Fruit fly (Drosophila melanogaster) whole organism, embryonic: ENCODE results near the gene Obp99d.
A peak's percentile ranks its signal among the peaks of the same experiment; 100 is the strongest.

Experiments
- ATbp ChIP-seq: fragments of 200-800 bp; sonication (Bioruptor generic); optimal IDR thresholded peaks from 2 replicates; lab custom pipeline; 2017; ENCODE audit warnings: missing biosample characterization, mild to moderate bottlenecking, missing genetic modification characterization, missing genetic modification reagents
- Adf1 ChIP-seq: fragments of 200-800 bp; sonication (Bioruptor generic); IDR thresholded peaks from 2 replicates; pipeline ENCODE4 v1.3.6; 2022; ENCODE audit warnings: missing biosample characterization, missing genetic modification characterization
- Atf6 ChIP-seq: fragments of 200-800 bp; sonication (Bioruptor generic); IDR thresholded peaks from 2 replicates; pipeline ENCODE4 v1.3.6; 2022; ENCODE audit warnings: missing biosample characterization, missing genetic modification characterization
- Blimp-1 ChIP-seq: fragments of 200-800 bp; sonication (Bioruptor generic); optimal IDR thresholded peaks from 3 replicates; lab custom pipeline; 2018; ENCODE audit warnings: missing biosample characterization, missing genetic modification characterization, mild to moderate bottlenecking, moderate library complexity, missing genetic modification reagents
- Bteb2 ChIP-seq: fragments of 200-800 bp; sonication (Bioruptor generic); optimal IDR thresholded peaks from 2 replicates; lab custom pipeline; 2016; ENCODE audit warnings: missing biosample characterization, missing genetic modification characterization
- CG10366 ChIP-seq: fragments of 200-800 bp; sonication (Bioruptor generic); IDR thresholded peaks from 2 replicates; pipeline ENCODE4 v1.3.6; 2022; ENCODE audit warnings: missing biosample characterization, missing genetic modification characterization
- CG11456 ChIP-seq: fragments of 200-800 bp; sonication (Bioruptor generic); IDR thresholded peaks from 3 replicates; pipeline ENCODE4 v1.3.6; 2022; ENCODE audit warnings: missing biosample characterization, missing genetic modification characterization
- CG11504 ChIP-seq: fragments of 200-800 bp; sonication (Bioruptor generic); optimal IDR thresholded peaks from 3 replicates; lab custom pipeline; 2019; ENCODE audit warnings: missing biosample characterization, mild to moderate bottlenecking, missing genetic modification characterization, moderate library complexity
- CG12104 ChIP-seq: fragments of 200-800 bp; sonication (Bioruptor generic); optimal IDR thresholded peaks from 3 replicates; lab custom pipeline; 2016; ENCODE audit warnings: missing biosample characterization, missing genetic modification characterization
- CG13296 ChIP-seq: fragments of 200-800 bp; sonication (Bioruptor generic); optimal IDR thresholded peaks from 3 replicates; lab custom pipeline; 2018; ENCODE audit warnings: missing biosample characterization, mild to moderate bottlenecking, missing genetic modification characterization
- CG14014 ChIP-seq: fragments of 200-800 bp; sonication (Bioruptor generic); IDR thresholded peaks from 2 replicates; pipeline ENCODE4 v1.3.6; 2022; ENCODE audit warnings: missing biosample characterization, missing genetic modification characterization
- CG14050 ChIP-seq: fragments of 200-800 bp; sonication (Bioruptor generic); IDR thresholded peaks from 3 replicates; pipeline ENCODE4 v1.3.6; 2022; ENCODE audit warnings: missing biosample characterization, missing genetic modification characterization
- CG15514 ChIP-seq: fragments of 200-800 bp; sonication (Bioruptor generic); optimal IDR thresholded peaks from 3 replicates; lab custom pipeline; 2017; ENCODE audit warnings: missing biosample characterization, missing genetic modification characterization, mild to moderate bottlenecking, moderate library complexity, missing genetic modification reagents
- CG31441 ChIP-seq: fragments of 200-800 bp; sonication (Bioruptor generic); IDR thresholded peaks from 2 replicates; pipeline ENCODE4 v1.3.6; 2022; ENCODE audit warnings: missing biosample characterization, missing genetic modification characterization
- CG34224 ChIP-seq: fragments of 200-800 bp; sonication (Bioruptor generic); IDR thresholded peaks from 3 replicates; pipeline ENCODE4 v1.3.6; 2022; ENCODE audit warnings: missing biosample characterization, missing genetic modification characterization; ENCODE audit not compliant: partially characterized antibody
- CG4424 ChIP-seq: fragments of 200-800 bp; sonication (Bioruptor generic); optimal IDR thresholded peaks from 3 replicates; lab custom pipeline; 2016; ENCODE audit warnings: missing biosample characterization, missing genetic modification characterization
- CTCF ChIP-seq: fragments of 200-800 bp; sonication (Bioruptor generic); optimal IDR thresholded peaks from 2 replicates; lab custom pipeline; 2017; ENCODE audit warnings: missing biosample characterization, mild to moderate bottlenecking, missing genetic modification characterization, moderate library complexity
- D19A ChIP-seq: fragments of 200-800 bp; optimal IDR thresholded peaks from 3 replicates; lab custom pipeline; 2019; ENCODE audit warnings: missing biosample characterization, mild to moderate bottlenecking, missing genetic modification characterization, moderate library complexity
- Deaf1 ChIP-seq: fragments of 200-800 bp; optimal IDR thresholded peaks from 3 replicates; lab custom pipeline; 2019; ENCODE audit warnings: missing biosample characterization, mild to moderate bottlenecking, missing genetic modification characterization, moderate library complexity
- Dip2 ChIP-seq: fragments of 200-800 bp; sonication (Bioruptor generic); IDR thresholded peaks from 2 replicates; pipeline ENCODE4 v1.3.6; 2022; ENCODE audit warnings: missing biosample characterization, missing genetic modification characterization
- Drgx ChIP-seq: fragments of 200-800 bp; sonication (Bioruptor generic); IDR thresholded peaks from 2 replicates; pipeline ENCODE4 v1.3.6; 2022; ENCODE audit warnings: missing biosample characterization, missing genetic modification characterization
- Hr78 ChIP-seq, 2 experiments: fragments of 200-800 bp in 1 of 2; fragments of >200 bp in 1 of 2; sonication (Bioruptor generic) in 1 of 2; optimal IDR thresholded peaks; 2 replicates each; lab custom pipeline; 2017 to 2019; ENCODE audit warnings: missing biosample characterization in 2 of 2, missing genetic modification characterization in 2 of 2, mild to moderate bottlenecking in 1 of 2, moderate library complexity in 1 of 2
- Lhr ChIP-seq: fragments of 200-800 bp; sonication (Bioruptor generic); optimal IDR thresholded peaks from 3 replicates; lab custom pipeline; 2017; ENCODE audit warnings: mild to moderate bottlenecking, missing biosample characterization, missing genetic modification reagents, missing genetic modification characterization
- Neu2 ChIP-seq: fragments of 200-800 bp; sonication (Bioruptor generic); optimal IDR thresholded peaks from 3 replicates; lab custom pipeline; 2016; ENCODE audit warnings: missing biosample characterization, missing genetic modification characterization, borderline replicate concordance
- Nf-YA ChIP-seq: fragments of 200-800 bp; sonication (Bioruptor generic); IDR thresholded peaks from 2 replicates; pipeline ENCODE4 v1.3.6; 2022; ENCODE audit warnings: missing biosample characterization, missing genetic modification characterization
- PHDP ChIP-seq: fragments of 200-800 bp; sonication (Bioruptor generic); optimal IDR thresholded peaks from 3 replicates; lab custom pipeline; 2018; ENCODE audit warnings: missing biosample characterization, mild to moderate bottlenecking, missing genetic modification characterization, moderate library complexity
- Ptx1 ChIP-seq: fragments of 200-800 bp; sonication (Bioruptor generic); IDR thresholded peaks from 2 replicates; pipeline ENCODE4 v1.3.6; 2022; ENCODE audit warnings: missing biosample characterization, missing genetic modification characterization
- Ravus ChIP-seq: fragments of 200-800 bp; sonication (Bioruptor generic); IDR thresholded peaks from 2 replicates; pipeline ENCODE4 v1.3.6; 2022; ENCODE audit warnings: missing biosample characterization, missing genetic modification characterization
- Six4 ChIP-seq: fragments of 200-800 bp; sonication (Bioruptor generic); optimal IDR thresholded peaks from 2 replicates; lab custom pipeline; 2016; ENCODE audit warnings: missing biosample characterization, missing genetic modification characterization
- Xbp1 ChIP-seq: fragments of 200-800 bp; sonication (Bioruptor generic); optimal IDR thresholded peaks from 3 replicates; lab custom pipeline; 2016; ENCODE audit warnings: missing biosample characterization, mild to moderate bottlenecking, missing genetic modification characterization
- abd-A ChIP-seq: fragments of 200-800 bp; sonication (Bioruptor generic); optimal IDR thresholded peaks from 3 replicates; lab custom pipeline; 2019; ENCODE audit warnings: missing biosample characterization, mild to moderate bottlenecking, missing genetic modification characterization, moderate library complexity
- ap ChIP-seq: fragments of 200-800 bp; sonication (Bioruptor generic); IDR thresholded peaks from 2 replicates; pipeline ENCODE4 v1.3.6; 2022; ENCODE audit warnings: missing biosample characterization, missing genetic modification characterization
- ara ChIP-seq: fragments of 200-800 bp; sonication (Bioruptor generic); IDR thresholded peaks from 2 replicates; pipeline ENCODE4 v1.3.6; 2022; ENCODE audit warnings: missing biosample characterization, missing genetic modification characterization
- az2 ChIP-seq: fragments of 200-800 bp; sonication (Bioruptor generic); optimal IDR thresholded peaks from 3 replicates; lab custom pipeline; 2016; ENCODE audit warnings: missing biosample characterization, missing genetic modification characterization
- da ChIP-seq: fragments of 200-800 bp; sonication (Bioruptor generic); optimal IDR thresholded peaks from 2 replicates; lab custom pipeline; 2016; ENCODE audit warnings: missing biosample characterization, missing genetic modification characterization
- danr ChIP-seq: fragments of 200-800 bp; sonication (Bioruptor generic); IDR thresholded peaks from 2 replicates; pipeline ENCODE4 v1.3.6; 2022; ENCODE audit warnings: missing biosample characterization, missing genetic modification characterization
- gfzf ChIP-seq: fragments of 200-800 bp; sonication (Bioruptor generic); optimal IDR thresholded peaks from 2 replicates; lab custom pipeline; 2016; ENCODE audit warnings: missing biosample characterization, mild to moderate bottlenecking, missing genetic modification characterization, moderate library complexity
- hbn ChIP-seq: fragments of 200-800 bp; sonication (Bioruptor generic); IDR thresholded peaks from 2 replicates; pipeline ENCODE4 v1.3.6; 2022; ENCODE audit warnings: missing biosample characterization, missing genetic modification characterization; ENCODE audit not compliant: partially characterized antibody
- inv ChIP-seq: fragments of 200-800 bp; sonication (Bioruptor generic); IDR thresholded peaks from 2 replicates; pipeline ENCODE4 v1.3.6; 2022; ENCODE audit warnings: missing biosample characterization, missing genetic modification characterization; ENCODE audit not compliant: partially characterized antibody
- ken ChIP-seq: fragments of 200-800 bp; sonication (Bioruptor generic); IDR thresholded peaks from 3 replicates; pipeline ENCODE4 v1.3.6; 2022; ENCODE audit warnings: missing biosample characterization, missing genetic modification characterization
- lab ChIP-seq: fragments of 200-800 bp; sonication (Bioruptor generic); optimal IDR thresholded peaks from 3 replicates; lab custom pipeline; 2017; ENCODE audit warnings: missing biosample characterization, missing genetic modification characterization, mild to moderate bottlenecking, moderate library complexity, missing genetic modification reagents
- pho ChIP-seq: fragments of 200-800 bp; sonication (Bioruptor generic); optimal IDR thresholded peaks from 2 replicates; lab custom pipeline; 2016; ENCODE audit warnings: missing biosample characterization, missing genetic modification characterization
- pnt ChIP-seq: fragments of 200-800 bp; sonication (Bioruptor generic); optimal IDR thresholded peaks from 3 replicates; lab custom pipeline; 2016; ENCODE audit warnings: missing biosample characterization, missing genetic modification characterization
- rib ChIP-seq: fragments of 200-800 bp; sonication (Bioruptor generic); IDR thresholded peaks from 2 replicates; pipeline ENCODE4 v1.3.6; 2022; ENCODE audit warnings: missing biosample characterization, missing genetic modification characterization
- run ChIP-seq: fragments of 200-800 bp; sonication (Bioruptor generic); optimal IDR thresholded peaks from 3 replicates; lab custom pipeline; 2018; ENCODE audit warnings: missing biosample characterization, mild to moderate bottlenecking, missing genetic modification characterization
- sens-2 ChIP-seq: fragments of 200-800 bp; sonication (Bioruptor generic); IDR thresholded peaks from 2 replicates; pipeline ENCODE4 v1.3.6; 2022; ENCODE audit warnings: missing biosample characterization, missing genetic modification characterization
- sim ChIP-seq: fragments of 200-800 bp; sonication (Bioruptor generic); IDR thresholded peaks from 2 replicates; pipeline ENCODE4 v1.3.6; 2022; ENCODE audit warnings: missing biosample characterization, missing genetic modification characterization
- sima ChIP-seq: fragments of 200-800 bp; sonication (Bioruptor generic); optimal IDR thresholded peaks from 2 replicates; lab custom pipeline; 2016; ENCODE audit warnings: missing biosample characterization, missing genetic modification characterization
- slbo ChIP-seq: fragments of 200-800 bp; sonication (Bioruptor generic); IDR thresholded peaks from 2 replicates; pipeline ENCODE4 v1.3.6; 2022; ENCODE audit warnings: missing biosample characterization, missing genetic modification characterization
- twi ChIP-seq: fragments of 200-800 bp; optimal IDR thresholded peaks from 2 replicates; lab custom pipeline; 2019; ENCODE audit warnings: missing biosample characterization, mild to moderate bottlenecking, missing genetic modification characterization, moderate library complexity
- tx ChIP-seq: fragments of 200-800 bp; sonication (Bioruptor generic); optimal IDR thresholded peaks from 2 replicates; lab custom pipeline; 2016; ENCODE audit warnings: missing biosample characterization, missing genetic modification characterization
- zen2 ChIP-seq: fragments of 200-800 bp; sonication (Bioruptor generic); IDR thresholded peaks from 3 replicates; pipeline ENCODE4 v1.3.6; 2022; ENCODE audit warnings: missing biosample characterization, missing genetic modification characterization; ENCODE audit not compliant: partially characterized antibody

Gene Obp99d

DNA sequence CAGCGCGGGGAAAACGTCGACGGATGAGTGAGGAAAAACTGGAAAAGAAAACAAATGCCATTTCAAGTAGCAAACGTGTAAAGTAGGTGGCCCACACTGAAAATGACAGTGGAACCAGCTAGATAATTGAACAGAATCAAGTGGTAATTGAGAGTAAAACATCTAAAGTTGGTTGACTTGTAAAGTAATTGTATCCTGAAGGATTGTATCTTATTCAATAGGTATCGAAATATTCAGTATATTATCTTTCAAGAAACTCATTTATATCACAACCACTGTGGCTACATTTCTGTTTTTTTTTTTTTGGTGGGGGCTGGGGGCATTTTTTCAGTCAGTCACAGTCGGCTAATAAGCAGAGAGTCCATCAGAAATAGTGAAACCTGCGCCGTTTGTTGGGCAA lies 15.1 kb upstream of the Obp99d start (continued):
- TF ChIP-seq Neu2: no peak
- TF ChIP-seq pho (GFP tag; lab: Kevin White, UChicago): no peak
- no peak for TF ChIP-seq Nf-YA (GFP tag; lab: Robert Waterston, UW)
- TF ChIP-seq Xbp1: peak; percentile 0
- no peak for TF ChIP-seq Deaf1 (tag; lab: Kevin White, UChicago)
- TF ChIP-seq CG13296 (GFP tag; lab: Kevin White, UChicago): no peak
- peak; percentile 26; the same call in 1 of the 2 replicates for TF ChIP-seq Drgx (GFP tag; lab: Robert Waterston, UW)
- no peak for TF ChIP-seq rib (GFP tag; lab: Robert Waterston, UW)
- TF ChIP-seq danr (GFP tag; lab: Robert Waterston, UW): peak; percentile 52; the same call in 1 of the 2 replicates
- no peak for TF ChIP-seq az2
- TF ChIP-seq zen2: no peak
- TF ChIP-seq ATbp (GFP tag; lab: Kevin White, UChicago): peak; percentile 57
- TF ChIP-seq Ravus (GFP tag; lab: Robert Waterston, UW): no peak
- peak; percentile 70 for TF ChIP-seq pnt (GFP tag; lab: Kevin White, UChicago)
- no peak for TF ChIP-seq lab (GFP tag; lab: Kevin White, UChicago)
- TF ChIP-seq Ptx1: peak; percentile 72
- TF ChIP-seq Bteb2 (GFP tag; lab: Kevin White, UChicago): no peak
- TF ChIP-seq CG14050 (GFP tag; lab: Robert Waterston, UW): no peak
- TF ChIP-seq PHDP (tag; lab: Kevin White, UChicago): no peak
- no peak for TF ChIP-seq run (tag; lab: Kevin White, UChicago)
- TF ChIP-seq CG4424 (GFP tag; lab: Kevin White, UChicago): peak; percentile 45
- no peak for TF ChIP-seq hbn (GFP tag; lab: Robert Waterston, UW)
- peak; percentile 62; the same call in 1 of the 2 replicates for TF ChIP-seq sens-2
- no peak for TF ChIP-seq Six4
- TF ChIP-seq inv: no peak
- peak; percentile 1 for TF ChIP-seq D19A (tag; lab: Kevin White, UChicago)
- TF ChIP-seq CG31441: peak; percentile 66
- TF ChIP-seq CG10366 (GFP tag; lab: Robert Waterston, UW): peak; percentile 35; the same call in 1 of the 2 replicates
- TF ChIP-seq Atf6 (GFP tag; lab: Robert Waterston, UW): no peak
- peak; percentile 22 for TF ChIP-seq Blimp-1
- no peak for TF ChIP-seq CG15514 (GFP tag; lab: Kevin White, UChicago)
- TF ChIP-seq da (GFP tag; lab: Kevin White, UChicago): no peak
- no peak for TF ChIP-seq CG11456
- peak; percentile 15; the same call in 1 of the 2 replicates for TF ChIP-seq slbo (GFP tag; lab: Robert Waterston, UW)
- peak; percentile 76 for TF ChIP-seq ara
- no peak for TF ChIP-seq CG34224 (GFP tag; lab: Robert Waterston, UW)
- no peak for TF ChIP-seq twi (tag; lab: Kevin White, UChicago)
- TF ChIP-seq tx (GFP tag; lab: Kevin White, UChicago): no peak
- no peak for TF ChIP-seq CG14014 (GFP tag; lab: Robert Waterston, UW)
- TF ChIP-seq ken (GFP tag; lab: Robert Waterston, UW): peak; percentile 69; the same call in 1 of the 3 replicates
- TF ChIP-seq sim (GFP tag; lab: Robert Waterston, UW): peak; percentile 58; the same call in 1 of the 2 replicates
- TF ChIP-seq CG12104 (GFP tag; lab: Kevin White, UChicago): no peak
- peak in 1 of 2 experiments; percentile 41 for TF ChIP-seq Hr78 (GFP tag; optimal IDR thresholded peaks at IDR 0.05; lab: Kevin White, UChicago)
- no peak for TF ChIP-seq gfzf (GFP tag; lab: Kevin White, UChicago)
- no peak for TF ChIP-seq Dip2
- TF ChIP-seq CG11504 (tag; lab: Kevin White, UChicago): peak; percentile 40
- TF ChIP-seq Lhr (GFP tag; lab: Kevin White, UChicago): no peak
- TF ChIP-seq Adf1: no peak
- no peak for TF ChIP-seq ap (GFP tag; lab: Robert Waterston, UW)
- TF ChIP-seq sima: no peak
- no peak for TF ChIP-seq CTCF (GFP tag; lab: Kevin White, UChicago)
- no peak for TF ChIP-seq abd-A (tag; lab: Kevin White, UChicago)
